Fruit fly (Drosophila melanogaster) whole organism, embryonic: ENCODE results near the gene CG2278.

Source experiments
- ATbp ChIP-seq: fragments of 200-800 bp; sonication (Bioruptor generic); optimal IDR thresholded peaks from 2 replicates; lab custom pipeline; 2017; ENCODE audit warnings: missing biosample characterization, mild to moderate bottlenecking, missing genetic modification characterization, missing genetic modification reagents
- Atf6 ChIP-seq: fragments of 200-800 bp; sonication (Bioruptor generic); IDR thresholded peaks from 2 replicates; pipeline ENCODE4 v1.3.6; 2022; ENCODE audit warnings: missing biosample characterization, missing genetic modification characterization
- B-H1 ChIP-seq: fragments of 200-800 bp; sonication (Bioruptor generic); IDR thresholded peaks from 3 replicates; pipeline ENCODE4 v1.3.6; 2022; ENCODE audit warnings: missing biosample characterization, missing genetic modification characterization
- CG10147 ChIP-seq: fragments of 200-800 bp; sonication (Bioruptor generic); optimal IDR thresholded peaks from 2 replicates; lab custom pipeline; 2019; ENCODE audit warnings: missing biosample characterization, mild to moderate bottlenecking, missing genetic modification characterization, moderate library complexity
- CG10654 ChIP-seq: fragments of 200-800 bp; sonication (Bioruptor generic); optimal IDR thresholded peaks from 2 replicates; lab custom pipeline; 2016; ENCODE audit warnings: missing biosample characterization, missing genetic modification characterization
- CG11504 ChIP-seq: fragments of 200-800 bp; sonication (Bioruptor generic); optimal IDR thresholded peaks from 3 replicates; lab custom pipeline; 2019; ENCODE audit warnings: missing biosample characterization, mild to moderate bottlenecking, missing genetic modification characterization, moderate library complexity
- CG12219 ChIP-seq: fragments of 200-800 bp; sonication (Bioruptor generic); optimal IDR thresholded peaks from 3 replicates; lab custom pipeline; 2018; ENCODE audit warnings: missing biosample characterization, mild to moderate bottlenecking, missing genetic modification characterization
- CG17385 ChIP-seq: fragments of 200-800 bp; sonication (Bioruptor generic); optimal IDR thresholded peaks from 3 replicates; lab custom pipeline; 2018; ENCODE audit warnings: missing biosample characterization, mild to moderate bottlenecking, missing genetic modification characterization
- CG2712 ChIP-seq: fragments of 200-800 bp; optimal IDR thresholded peaks from 3 replicates; lab custom pipeline; 2019; ENCODE audit warnings: missing biosample characterization, mild to moderate bottlenecking, missing genetic modification characterization, moderate library complexity
- CG2875 ChIP-seq: fragments of 200-800 bp; sonication (Bioruptor generic); optimal IDR thresholded peaks from 2 replicates; lab custom pipeline; 2017; ENCODE audit warnings: missing biosample characterization, mild to moderate bottlenecking, missing genetic modification characterization, missing genetic modification reagents
- CG34422 ChIP-seq: fragments of 200-800 bp; sonication (Bioruptor generic); IDR thresholded peaks from 3 replicates; pipeline ENCODE4 v1.3.6; 2022; ENCODE audit warnings: missing biosample characterization, missing genetic modification characterization
- CG4424 ChIP-seq: fragments of 200-800 bp; sonication (Bioruptor generic); optimal IDR thresholded peaks from 3 replicates; lab custom pipeline; 2016; ENCODE audit warnings: missing biosample characterization, missing genetic modification characterization
- CG4730 ChIP-seq: fragments of 200-800 bp; sonication (Bioruptor generic); IDR thresholded peaks from 2 replicates; pipeline ENCODE4 v1.3.6; 2022; ENCODE audit warnings: missing biosample characterization, missing genetic modification characterization
- CG5245 ChIP-seq: fragments of 200-800 bp; sonication (Bioruptor generic); optimal IDR thresholded peaks from 3 replicates; lab custom pipeline; 2016; ENCODE audit warnings: missing biosample characterization, missing genetic modification characterization
- CG5953 ChIP-seq: fragments of 200-800 bp; sonication (Bioruptor generic); IDR thresholded peaks from 2 replicates; pipeline ENCODE4 v1.3.6; 2022; ENCODE audit warnings: missing biosample characterization, missing genetic modification characterization
- CG7556 ChIP-seq: fragments of 200-800 bp; sonication (Bioruptor generic); optimal IDR thresholded peaks from 2 replicates; lab custom pipeline; 2017; ENCODE audit warnings: missing biosample characterization, mild to moderate bottlenecking, missing genetic modification characterization
- CG8924 ChIP-seq: fragments of 200-800 bp; optimal IDR thresholded peaks from 3 replicates; lab custom pipeline; 2019; ENCODE audit warnings: missing biosample characterization, mild to moderate bottlenecking, missing genetic modification characterization, moderate library complexity
- D ChIP-seq, 2 experiments: fragments of 200-800 bp in 1 of 2; fragments of >200 bp in 1 of 2; sonication (Bioruptor generic) in 1 of 2; optimal IDR thresholded peaks; 2 replicates in 1 of 2; 3 replicates in 1 of 2; lab custom pipeline; 2017; ENCODE audit warnings: mild to moderate bottlenecking in 1 of 2, missing biosample characterization in 1 of 2, missing genetic modification characterization in 1 of 2, missing genetic modification reagents in 1 of 2
- Deaf1 ChIP-seq: fragments of 200-800 bp; optimal IDR thresholded peaks from 3 replicates; lab custom pipeline; 2019; ENCODE audit warnings: missing biosample characterization, mild to moderate bottlenecking, missing genetic modification characterization, moderate library complexity
- Dip3 ChIP-seq: fragments of 200-800 bp; sonication (Bioruptor generic); optimal IDR thresholded peaks from 3 replicates; lab custom pipeline; 2016; ENCODE audit warnings: missing biosample characterization, missing genetic modification characterization
- Drgx ChIP-seq: fragments of 200-800 bp; sonication (Bioruptor generic); IDR thresholded peaks from 2 replicates; pipeline ENCODE4 v1.3.6; 2022; ENCODE audit warnings: missing biosample characterization, missing genetic modification characterization
- Hr39 ChIP-seq: fragments of >200 bp; optimal IDR thresholded peaks from 2 replicates; lab custom pipeline; 2017
- PHDP ChIP-seq: fragments of 200-800 bp; sonication (Bioruptor generic); optimal IDR thresholded peaks from 3 replicates; lab custom pipeline; 2018; ENCODE audit warnings: missing biosample characterization, mild to moderate bottlenecking, missing genetic modification characterization, moderate library complexity
- Six4 ChIP-seq: fragments of 200-800 bp; sonication (Bioruptor generic); optimal IDR thresholded peaks from 2 replicates; lab custom pipeline; 2016; ENCODE audit warnings: missing biosample characterization, missing genetic modification characterization
- Sry-δ ChIP-seq: fragments of 200-800 bp; sonication (Bioruptor generic); optimal IDR thresholded peaks from 2 replicates; lab custom pipeline; 2016; ENCODE audit warnings: missing biosample characterization, missing genetic modification characterization
- Ssrp ChIP-seq: fragments of 200-800 bp; sonication (Bioruptor generic); optimal IDR thresholded peaks from 2 replicates; lab custom pipeline; 2018; ENCODE audit warnings: missing biosample characterization, mild to moderate bottlenecking, missing genetic modification characterization, moderate library complexity
- Vsx1 ChIP-seq: fragments of 200-800 bp; sonication (Bioruptor generic); optimal IDR thresholded peaks from 2 replicates; lab custom pipeline; 2017; ENCODE audit warnings: missing biosample characterization, mild to moderate bottlenecking, missing genetic modification characterization, missing genetic modification reagents
- bab2 ChIP-seq: fragments of 200-800 bp; sonication (Bioruptor generic); optimal IDR thresholded peaks from 2 replicates; lab custom pipeline; 2016; ENCODE audit warnings: missing biosample characterization, missing genetic modification characterization
- bcd ChIP-seq: fragments of 200-800 bp; sonication (Bioruptor generic); optimal IDR thresholded peaks from 2 replicates; lab custom pipeline; 2017; ENCODE audit warnings: missing biosample characterization, mild to moderate bottlenecking, missing genetic modification characterization
- chm ChIP-seq: fragments of 200-800 bp; sonication (Bioruptor generic); IDR thresholded peaks from 2 replicates; pipeline ENCODE4 v1.3.6; 2022; ENCODE audit warnings: missing biosample characterization, missing genetic modification characterization
- cwo ChIP-seq: fragments of 200-800 bp; sonication (Bioruptor generic); optimal IDR thresholded peaks from 3 replicates; lab custom pipeline; 2017; ENCODE audit warnings: missing biosample characterization, missing genetic modification characterization, mild to moderate bottlenecking, moderate library complexity, missing genetic modification reagents
- da ChIP-seq: fragments of 200-800 bp; sonication (Bioruptor generic); optimal IDR thresholded peaks from 2 replicates; lab custom pipeline; 2016; ENCODE audit warnings: missing biosample characterization, missing genetic modification characterization
- dimm ChIP-seq: fragments of 200-800 bp; sonication (Bioruptor generic); IDR thresholded peaks from 2 replicates; pipeline ENCODE4 v1.3.6; 2022; ENCODE audit warnings: missing biosample characterization, missing genetic modification characterization
- dysf ChIP-seq: fragments of 200-800 bp; sonication (Bioruptor generic); IDR thresholded peaks from 3 replicates; pipeline ENCODE4 v1.3.6; 2022; ENCODE audit warnings: missing biosample characterization, missing genetic modification characterization
- fd102C ChIP-seq: fragments of 200-800 bp; sonication (Bioruptor generic); optimal IDR thresholded peaks from 2 replicates; lab custom pipeline; 2018; ENCODE audit warnings: missing biosample characterization, mild to moderate bottlenecking, missing genetic modification characterization, moderate library complexity
- gce ChIP-seq: fragments of 200-800 bp; sonication (Bioruptor generic); IDR thresholded peaks from 3 replicates; pipeline ENCODE4 v1.3.6; 2022; ENCODE audit warnings: missing biosample characterization, missing genetic modification characterization
- ind ChIP-seq: fragments of 200-800 bp; sonication (Bioruptor generic); optimal IDR thresholded peaks from 3 replicates; lab custom pipeline; 2016; ENCODE audit warnings: missing biosample characterization, missing genetic modification characterization
- lola ChIP-seq, 3 experiments: fragments of >200 bp in 2 of 3; fragments of 200-800 bp in 1 of 3; sonication (Bioruptor generic) in 1 of 3; optimal IDR thresholded peaks; 2 replicates each; lab custom pipeline; 2017 to 2019; ENCODE audit warnings: missing biosample characterization in 3 of 3, missing genetic modification characterization in 3 of 3, mild to moderate bottlenecking in 1 of 3, moderate library complexity in 1 of 3
- nerfin-1 ChIP-seq: fragments of 200-800 bp; sonication (Bioruptor generic); optimal IDR thresholded peaks from 3 replicates; lab custom pipeline; 2019; ENCODE audit warnings: missing biosample characterization, mild to moderate bottlenecking, missing genetic modification characterization, moderate library complexity
- nmo ChIP-seq: fragments of 200-800 bp; sonication (Bioruptor generic); optimal IDR thresholded peaks from 2 replicates; lab custom pipeline; 2018; ENCODE audit warnings: missing biosample characterization, mild to moderate bottlenecking, missing genetic modification characterization, moderate library complexity
- ranshi ChIP-seq: fragments of 200-800 bp; sonication (Bioruptor generic); IDR thresholded peaks from 2 replicates; pipeline ENCODE4 v1.3.6; 2022; ENCODE audit warnings: missing biosample characterization, missing genetic modification characterization
- sens ChIP-seq: fragments of 200-800 bp; sonication (Bioruptor generic); peaks from one replicate; lab custom pipeline; 2016; ENCODE audit warnings: missing biosample characterization, missing genetic modification characterization
- sens-2 ChIP-seq: fragments of 200-800 bp; sonication (Bioruptor generic); IDR thresholded peaks from 2 replicates; pipeline ENCODE4 v1.3.6; 2022; ENCODE audit warnings: missing biosample characterization, missing genetic modification characterization
- sisA ChIP-seq: fragments of 200-800 bp; sonication (Bioruptor generic); IDR thresholded peaks from 2 replicates; pipeline ENCODE4 v1.3.6; 2022; ENCODE audit warnings: missing biosample characterization, missing genetic modification characterization
- slbo ChIP-seq: fragments of 200-800 bp; sonication (Bioruptor generic); IDR thresholded peaks from 2 replicates; pipeline ENCODE4 v1.3.6; 2022; ENCODE audit warnings: missing biosample characterization, missing genetic modification characterization
- stc ChIP-seq: fragments of 200-800 bp; sonication (Bioruptor generic); IDR thresholded peaks from 2 replicates; pipeline ENCODE4 v1.3.6; 2022; ENCODE audit warnings: missing biosample characterization, missing genetic modification characterization
- tap ChIP-seq: fragments of 200-800 bp; optimal IDR thresholded peaks from 3 replicates; lab custom pipeline; 2019; ENCODE audit warnings: missing biosample characterization, mild to moderate bottlenecking, missing genetic modification characterization, moderate library complexity
- ttk ChIP-seq: fragments of 200-800 bp; sonication (Bioruptor generic); IDR thresholded peaks from 2 replicates; pipeline ENCODE4 v2.1.2; 2022; ENCODE audit warnings: missing biosample characterization, missing genetic modification characterization
- twi ChIP-seq: fragments of 200-800 bp; optimal IDR thresholded peaks from 2 replicates; lab custom pipeline; 2019; ENCODE audit warnings: missing biosample characterization, mild to moderate bottlenecking, missing genetic modification characterization, moderate library complexity
- vvl ChIP-seq: fragments of 200-800 bp; sonication (Bioruptor generic); IDR thresholded peaks from 2 replicates; pipeline ENCODE4 v1.3.6; 2022; ENCODE audit warnings: missing biosample characterization, missing genetic modification characterization

CG2278 gene

DNA sequence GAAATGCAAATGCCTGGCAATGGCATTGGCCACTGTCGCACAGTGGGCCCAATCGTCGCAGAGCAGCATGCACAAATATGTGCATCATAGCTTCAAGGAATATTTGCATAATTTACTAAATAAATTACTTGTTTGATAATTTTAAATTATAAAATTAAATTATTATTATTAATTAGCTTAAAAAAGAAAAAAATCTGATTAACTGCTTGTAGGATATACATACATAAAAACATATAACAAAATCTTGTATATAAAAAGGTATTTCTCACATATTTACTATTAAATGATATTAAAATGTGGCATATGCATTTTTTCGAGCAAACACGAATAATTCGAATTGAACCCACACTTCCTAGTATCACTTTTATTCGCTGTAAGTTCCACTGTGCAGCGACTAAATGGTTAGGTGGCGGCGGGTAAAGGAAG lies 44.8 kb downstream of the CG2278 start (continued):
- TF ChIP-seq lola (GFP tag; optimal IDR thresholded peaks at IDR 0.05; lab: Kevin White, UChicago) = peak in 1 of 3 experiments; percentile 60
- no peak for TF ChIP-seq bab2
- TF ChIP-seq CG4730 (GFP tag; lab: Robert Waterston, UW) = peak; percentile 6; the same call in 1 of the 2 replicates
- TF ChIP-seq da (GFP tag; lab: Kevin White, UChicago) = no peak
- TF ChIP-seq nmo (GFP tag; lab: Kevin White, UChicago) = peak; percentile 81
- peak; percentile 63 for TF ChIP-seq CG4424 (GFP tag; lab: Kevin White, UChicago)
- TF ChIP-seq Drgx = peak; percentile 55
- TF ChIP-seq CG10654 = peak; percentile 33
- TF ChIP-seq tap (tag; lab: Kevin White, UChicago) = peak; percentile 57
- peak; percentile 53 for TF ChIP-seq ATbp (GFP tag; lab: Kevin White, UChicago)
- 0 out of 2 replicates have a peak, but pooled peaks have one; percentile 31 for TF ChIP-seq CG5953
- TF ChIP-seq dysf = peak; percentile 45; the same call in 1 of the 3 replicates
- TF ChIP-seq CG8924 (tag; lab: Kevin White, UChicago) = peak; percentile 58
- TF ChIP-seq ttk (GFP tag; lab: Robert Waterston, UW) = peak; percentile 56; the same call in 1 of the 2 replicates
- TF ChIP-seq stc = peak; percentile 54; the same call in 1 of the 2 replicates
- TF ChIP-seq Sry-δ (GFP tag; lab: Kevin White, UChicago) = no peak
- TF ChIP-seq vvl = peak; percentile 19; the same call in 1 of the 2 replicates
- peak; percentile 4 for TF ChIP-seq cwo
- no peak for TF ChIP-seq twi (tag; lab: Kevin White, UChicago)
- TF ChIP-seq sens (GFP tag; lab: Kevin White, UChicago) = peak; percentile 63
- TF ChIP-seq sisA (GFP tag; lab: Robert Waterston, UW) = peak; percentile 24; the same call in 1 of the 2 replicates
- peak; percentile 18; the same call in 1 of the 3 replicates for TF ChIP-seq CG34422
- TF ChIP-seq chm = peak; percentile 28; the same call in 1 of the 2 replicates
- TF ChIP-seq Dip3 = no peak
- peak; percentile 50 for TF ChIP-seq bcd (GFP tag; lab: Kevin White, UChicago)
- no peak for TF ChIP-seq Atf6 (GFP tag; lab: Robert Waterston, UW)
- peak; percentile 41 for TF ChIP-seq CG2875 (GFP tag; lab: Kevin White, UChicago)
- TF ChIP-seq Vsx1 (GFP tag; lab: Kevin White, UChicago) = peak; percentile 36
- peak; percentile 40 for TF ChIP-seq PHDP
- no peak for TF ChIP-seq sens-2 (GFP tag; lab: Robert Waterston, UW)
- 0 out of 2 replicates have a peak, but pooled peaks have one; percentile 29 for TF ChIP-seq slbo (GFP tag; lab: Robert Waterston, UW)
- peak; percentile 4 for TF ChIP-seq CG10147 (GFP tag; lab: Kevin White, UChicago)
- no peak for TF ChIP-seq Hr39 (lab: Kevin White, UChicago)
- no peak for TF ChIP-seq gce
- peak; percentile 39; the same call in 1 of the 2 replicates for TF ChIP-seq dimm (GFP tag; lab: Robert Waterston, UW)
- TF ChIP-seq D (optimal IDR thresholded peaks at IDR 0.05; lab: Kevin White, UChicago) = no peak
- TF ChIP-seq D (GFP tag; optimal IDR thresholded peaks at IDR 0.05; lab: Kevin White, UChicago) = peak; percentile 49
- peak; percentile 82 for TF ChIP-seq CG11504 (tag; lab: Kevin White, UChicago)
- peak; percentile 9 for TF ChIP-seq Six4 (GFP tag; lab: Kevin White, UChicago)
- peak; percentile 74 for TF ChIP-seq Ssrp (tag; lab: Kevin White, UChicago)
- no peak for TF ChIP-seq CG12219 (GFP tag; lab: Kevin White, UChicago)
- TF ChIP-seq CG7556 = peak; percentile 70
- TF ChIP-seq CG2712 = peak; percentile 77
- TF ChIP-seq CG5245 (GFP tag; lab: Kevin White, UChicago) = no peak
- no peak for TF ChIP-seq ranshi
- TF ChIP-seq B-H1 (GFP tag; lab: Robert Waterston, UW) = peak; percentile 12; the same call in 1 of the 3 replicates
- peak; percentile 49 for TF ChIP-seq ind (GFP tag; lab: Kevin White, UChicago)
- TF ChIP-seq Deaf1 (tag; lab: Kevin White, UChicago) = no peak
- peak; percentile 57 for TF ChIP-seq CG17385
- TF ChIP-seq nerfin-1 (tag; lab: Kevin White, UChicago) = peak; percentile 43
- no peak for TF ChIP-seq fd102C (GFP tag; lab: Kevin White, UChicago)
